Worm (Caenorhabditis elegans) whole organism, L1 larva: Measurements from ENCODE around the gene nhr-52.
A peak's percentile ranks its signal among the peaks of the same experiment; 100 is the strongest.

ENCODE experiments used
- C04F5.9 ChIP-seq: sonication (generic microtip); optimal IDR thresholded peaks from 2 replicates; lab custom pipeline; 2016; ENCODE audit warnings: missing genetic modification characterization, missing compliant biosample characterization
- C16A3.4 ChIP-seq: fragments of 150-350 bp; optimal IDR thresholded peaks from 2 replicates; lab custom pipeline; 2014; ENCODE audit warnings: missing biosample characterization, missing genetic modification characterization
- C34B4.2 ChIP-seq: sonication (generic microtip); optimal IDR thresholded peaks from 2 replicates; lab custom pipeline; 2017; ENCODE audit warnings: mild to moderate bottlenecking, missing genetic modification characterization, missing compliant biosample characterization
- blmp-1 ChIP-seq: fragments of 150-350 bp; optimal IDR thresholded peaks from 2 replicates; lab custom pipeline; 2014; ENCODE audit warnings: missing biosample characterization, missing genetic modification characterization
- ceh-8 ChIP-seq: fragments of 200-800 bp; sonication (Bioruptor generic); optimal IDR thresholded peaks from 2 replicates; lab custom pipeline; 2018; ENCODE audit warnings: mild to moderate bottlenecking, missing genetic modification characterization, moderate library complexity, missing compliant biosample characterization
- ceh-82 ChIP-seq, 3 experiments: fragments of 150-350 bp in 1 of 3; sonication (generic microtip) in 2 of 3; optimal IDR thresholded peaks; 2 replicates each; lab custom pipeline; 2014 to 2017; ENCODE audit warnings: missing biosample characterization in 3 of 3, missing genetic modification characterization in 3 of 3
- ceh-90 ChIP-seq: sonication (generic microtip); optimal IDR thresholded peaks from 2 replicates; lab custom pipeline; 2016; ENCODE audit warnings: missing genetic modification characterization, missing compliant biosample characterization
- ces-1 ChIP-seq: fragments of 150-350 bp; optimal IDR thresholded peaks from 2 replicates; lab custom pipeline; 2014; ENCODE audit warnings: missing biosample characterization, missing genetic modification reagents, missing genetic modification characterization
- dpl-1 ChIP-seq, 3 experiments: fragments of 150-350 bp in 2 of 3; sonication (generic microtip) in 1 of 3; optimal IDR thresholded peaks; 2 replicates each; lab custom pipeline; 2014 to 2017; ENCODE audit warnings: missing biosample characterization in 3 of 3, missing genetic modification characterization in 3 of 3, missing genetic modification reagents in 3 of 3
- dsc-1 ChIP-seq: sonication (generic microtip); optimal IDR thresholded peaks from 2 replicates; lab custom pipeline; 2016; ENCODE audit warnings: mild to moderate bottlenecking, missing genetic modification characterization, missing compliant biosample characterization
- efl-1 ChIP-seq, 4 experiments: fragments of 150-350 bp; optimal IDR thresholded peaks in 3 of 4; peaks in 1 of 4; 1 replicate in 1 of 4; 2 replicates in 3 of 4; lab custom pipeline; 2014; ENCODE audit warnings: missing biosample characterization in 2 of 4, missing genetic modification characterization in 2 of 4, missing genetic modification reagents in 2 of 4
- egl-27 ChIP-seq, 2 experiments: fragments of 150-350 bp in 1 of 2; sonication (generic microtip); optimal IDR thresholded peaks; 3 replicates each; lab custom pipeline; 2017 to 2018; ENCODE audit warnings: missing biosample characterization in 2 of 2, missing genetic modification characterization in 2 of 2, missing genetic modification reagents in 2 of 2
- elt-2 ChIP-seq: sonication (generic microtip); optimal IDR thresholded peaks from 2 replicates; lab custom pipeline; 2016; ENCODE audit warnings: missing genetic modification characterization, mild to moderate bottlenecking, inconsistent platforms, missing compliant biosample characterization, missing genetic modification reagents
- elt-3 ChIP-seq, 6 experiments: fragments of 150-350 bp in 1 of 6; sonication (generic microtip); optimal IDR thresholded peaks; 2 replicates each; lab custom pipeline; 2017 to 2018; ENCODE audit warnings: missing biosample characterization in 6 of 6, missing genetic modification characterization in 6 of 6, inconsistent platforms in 1 of 6
- fkh-4 ChIP-seq: sonication (generic microtip); optimal IDR thresholded peaks from 2 replicates; lab custom pipeline; 2016; ENCODE audit warnings: missing compliant biosample characterization, missing genetic modification characterization, borderline replicate concordance
- grh-1 ChIP-seq: fragments of 200-800 bp; sonication (Bioruptor generic); IDR thresholded peaks from 2 replicates; pipeline ENCODE4 v1.3.6; 2022; ENCODE audit warnings: missing genetic modification reagents, missing genetic modification characterization, missing compliant biosample characterization
- hpl-2 ChIP-seq: fragments of 150-350 bp; optimal IDR thresholded peaks from 2 replicates; lab custom pipeline; 2014; ENCODE audit warnings: missing biosample characterization, missing genetic modification reagents, missing genetic modification characterization
- isw-1 ChIP-seq: fragments of 200-800 bp; sonication (Bioruptor generic); IDR thresholded peaks from 2 replicates; pipeline ENCODE4 v1.3.6; 2022; ENCODE audit warnings: missing genetic modification characterization, missing compliant biosample characterization
- lin-14 ChIP-seq: fragments of 200-800 bp; sonication (Bioruptor generic); optimal IDR thresholded peaks from 2 replicates; lab custom pipeline; 2018; ENCODE audit warnings: mild to moderate bottlenecking, missing genetic modification characterization, moderate library complexity, missing compliant biosample characterization
- lin-35 ChIP-seq, 2 experiments: fragments of 150-350 bp; optimal IDR thresholded peaks; 2 replicates each; lab custom pipeline; 2014; ENCODE audit warnings: missing biosample characterization in 2 of 2, missing genetic modification characterization in 2 of 2, missing genetic modification reagents in 2 of 2
- lin-39 ChIP-seq: fragments of 150-350 bp; optimal IDR thresholded peaks from 2 replicates; lab custom pipeline; 2014; ENCODE audit warnings: missing biosample characterization, missing genetic modification reagents, missing genetic modification characterization
- lir-3 ChIP-seq: sonication (generic microtip); optimal IDR thresholded peaks from 2 replicates; lab custom pipeline; 2016; ENCODE audit warnings: mild to moderate bottlenecking, missing genetic modification characterization, moderate library complexity, missing compliant biosample characterization; ENCODE audit not compliant: poor library complexity
- lsy-2 ChIP-seq, 2 experiments: fragments of 150-350 bp; optimal IDR thresholded peaks; 2 replicates each; lab custom pipeline; 2014; ENCODE audit warnings: missing biosample characterization in 2 of 2, missing genetic modification characterization in 2 of 2
- mdl-1 ChIP-seq, 2 experiments: fragments of 150-350 bp; optimal IDR thresholded peaks; 2 replicates each; lab custom pipeline; 2014 to 2017; ENCODE audit warnings: missing biosample characterization in 2 of 2, missing genetic modification characterization in 2 of 2, inconsistent platforms in 1 of 2
- mef-2 ChIP-seq: fragments of 150-350 bp; optimal IDR thresholded peaks from 2 replicates; lab custom pipeline; 2014; ENCODE audit warnings: missing biosample characterization, missing genetic modification characterization
- mep-1 ChIP-seq: fragments of 150-350 bp; optimal IDR thresholded peaks from 2 replicates; lab custom pipeline; 2014; ENCODE audit warnings: missing biosample characterization, missing genetic modification characterization
- nhr-11 ChIP-seq: fragments of 150-350 bp; optimal IDR thresholded peaks from 2 replicates; lab custom pipeline; 2014; ENCODE audit warnings: missing biosample characterization, missing genetic modification characterization
- nhr-12 ChIP-seq: sonication (generic microtip); optimal IDR thresholded peaks from 2 replicates; lab custom pipeline; 2017; ENCODE audit warnings: missing biosample characterization, missing genetic modification characterization
- nhr-20 ChIP-seq: sonication (generic microtip); optimal IDR thresholded peaks from 2 replicates; lab custom pipeline; 2016; ENCODE audit warnings: mild to moderate bottlenecking, missing genetic modification characterization, missing compliant biosample characterization
- nhr-237 ChIP-seq: fragments of 150-350 bp; optimal IDR thresholded peaks from 2 replicates; lab custom pipeline; 2014; ENCODE audit warnings: missing biosample characterization, missing genetic modification characterization
- nhr-71 ChIP-seq: sonication (generic microtip); optimal IDR thresholded peaks from 2 replicates; lab custom pipeline; 2016; ENCODE audit warnings: mild to moderate bottlenecking, missing genetic modification characterization, moderate library complexity, missing compliant biosample characterization
- nhr-77 ChIP-seq: fragments of 150-350 bp; optimal IDR thresholded peaks from 2 replicates; lab custom pipeline; 2014; ENCODE audit warnings: missing biosample characterization, missing genetic modification characterization
- nhr-85 ChIP-seq: sonication (generic microtip); peaks from one replicate; lab custom pipeline; 2016; ENCODE audit warnings: missing genetic modification characterization, inconsistent platforms, missing compliant biosample characterization
- nhr-90 ChIP-seq: sonication (generic microtip); optimal IDR thresholded peaks from 2 replicates; lab custom pipeline; 2016; ENCODE audit warnings: mild to moderate bottlenecking, missing genetic modification characterization, missing compliant biosample characterization; ENCODE audit not compliant: poor library complexity
- pag-3 ChIP-seq: sonication (generic microtip); optimal IDR thresholded peaks from 2 replicates; lab custom pipeline; 2017; ENCODE audit warnings: missing genetic modification characterization, mild to moderate bottlenecking, missing compliant biosample characterization, antibody characterized with exemption, borderline replicate concordance; ENCODE audit not compliant: insufficient read depth
- pqm-1 ChIP-seq: sonication (generic microtip); optimal IDR thresholded peaks from 3 replicates; lab custom pipeline; 2017; ENCODE audit warnings: missing biosample characterization, missing genetic modification characterization
- rnt-1 ChIP-seq: sonication (generic microtip); optimal IDR thresholded peaks from 2 replicates; lab custom pipeline; 2016; ENCODE audit warnings: mild to moderate bottlenecking, missing genetic modification characterization, moderate library complexity, missing compliant biosample characterization
- skn-1 ChIP-seq: fragments of 150-350 bp; optimal IDR thresholded peaks from 2 replicates; lab custom pipeline; 2014; ENCODE audit warnings: missing biosample characterization, missing genetic modification characterization
- snu-23 ChIP-seq: sonication (generic microtip); optimal IDR thresholded peaks from 2 replicates; lab custom pipeline; 2016; ENCODE audit warnings: missing genetic modification characterization, missing compliant biosample characterization
- swsn-7 ChIP-seq: sonication (generic microtip); optimal IDR thresholded peaks from 2 replicates; lab custom pipeline; 2016; ENCODE audit warnings: missing genetic modification characterization, missing compliant biosample characterization
- tbx-2 ChIP-seq: sonication (generic microtip); optimal IDR thresholded peaks from 2 replicates; lab custom pipeline; 2016; ENCODE audit warnings: missing genetic modification characterization, missing compliant biosample characterization
- zag-1 ChIP-seq: fragments of 150-350 bp; optimal IDR thresholded peaks from 2 replicates; lab custom pipeline; 2014; ENCODE audit warnings: missing biosample characterization, missing genetic modification characterization

The nhr-52 gene

ce11 chrV:15664053-15664661 lies 13.2 kb upstream of the nhr-52 start:
- TF ChIP-seq hpl-2 (GFP tag; lab: Kevin White, UChicago): no peak
- TF ChIP-seq efl-1 (optimal IDR thresholded peaks at IDR 0.05; lab: Kevin White, UChicago): peak; percentile 29 to 37
- TF ChIP-seq efl-1 (GFP tag; optimal IDR thresholded peaks at IDR 0.05 in 1 of 2; lab: Kevin White, UChicago): peak; percentile 11 to 84
- TF ChIP-seq skn-1: peak; percentile 12
- TF ChIP-seq lin-14 (GFP tag; lab: Kevin White, UChicago): peak; percentile 83
- TF ChIP-seq C16A3.4: peak; percentile 47
- TF ChIP-seq lsy-2 (tag; optimal IDR thresholded peaks at IDR 0.05; lab: Kevin White, UChicago): peak; percentile 55 to 71
- no peak for TF ChIP-seq mef-2 (tag; lab: Kevin White, UChicago)
- peak; percentile 95 for TF ChIP-seq blmp-1 (tag; lab: Kevin White, UChicago)
- TF ChIP-seq dsc-1 (tag; lab: Kevin White, UChicago): no peak
- TF ChIP-seq nhr-85 (tag; lab: Kevin White, UChicago): peak; percentile 89
- peak; percentile 50 for TF ChIP-seq nhr-77 (tag; lab: Kevin White, UChicago)
- TF ChIP-seq ceh-8 (GFP tag; lab: Kevin White, UChicago): no peak
- peak in 1 of 2 experiments; percentile 11 for TF ChIP-seq egl-27 (tag; optimal IDR thresholded peaks at IDR 0.05; lab: Kevin White, UChicago)
- peak; percentile 20 for TF ChIP-seq tbx-2 (tag; lab: Kevin White, UChicago)
- TF ChIP-seq lin-35 (GFP tag; optimal IDR thresholded peaks at IDR 0.05; lab: Kevin White, UChicago): peak; percentile 7 to 58
- TF ChIP-seq mep-1 (tag; lab: Kevin White, UChicago): peak; percentile 59
- peak; percentile 15 for TF ChIP-seq elt-2 (tag; lab: Kevin White, UChicago)
- peak in 1 of 3 experiments; percentile 24 for TF ChIP-seq ceh-82 (tag; optimal IDR thresholded peaks at IDR 0.05; lab: Kevin White, UChicago)
- no peak for TF ChIP-seq C34B4.2
- peak; percentile 67 for TF ChIP-seq nhr-71 (tag; lab: Kevin White, UChicago)
- TF ChIP-seq mdl-1 (tag; optimal IDR thresholded peaks at IDR 0.05; lab: Kevin White, UChicago): peak in 1 of 2 experiments; percentile 62
- peak; percentile 76 for TF ChIP-seq pag-3
- peak; percentile 2 to 23 (median 5) for TF ChIP-seq dpl-1 (GFP tag; optimal IDR thresholded peaks at IDR 0.05; lab: Kevin White, UChicago)
- no peak for TF ChIP-seq C04F5.9 (tag; lab: Kevin White, UChicago)
- TF ChIP-seq rnt-1: peak; percentile 58
- TF ChIP-seq nhr-11 (tag; lab: Kevin White, UChicago): no peak
- TF ChIP-seq grh-1 (GFP tag; lab: Robert Waterston, UW): peak; percentile 72
- TF ChIP-seq elt-3 (tag; optimal IDR thresholded peaks at IDR 0.05; lab: Kevin White, UChicago): peak in 3 of 6 experiments; percentile 41 to 63 (median 59)
- peak; percentile 16 for TF ChIP-seq swsn-7 (tag; lab: Kevin White, UChicago)
- peak; percentile 81 for TF ChIP-seq nhr-20 (tag; lab: Kevin White, UChicago)
- TF ChIP-seq snu-23 (GFP tag; lab: Kevin White, UChicago): peak; percentile 62
- TF ChIP-seq ceh-90 (tag; lab: Kevin White, UChicago): no peak

ce11 chrV:15666718-15667117 lies 10.6 kb upstream of the nhr-52 start:
- TF ChIP-seq elt-2 (tag; lab: Kevin White, UChicago): peak; percentile 98
- no peak for TF ChIP-seq lir-3 (tag; lab: Kevin White, UChicago)
- TF ChIP-seq blmp-1 (tag; lab: Kevin White, UChicago): peak; percentile 46
- TF ChIP-seq grh-1 (GFP tag; lab: Robert Waterston, UW): no peak
- TF ChIP-seq skn-1: no peak
- TF ChIP-seq lin-14 (GFP tag; lab: Kevin White, UChicago): no peak
- TF ChIP-seq nhr-12: no peak
- no peak for TF ChIP-seq nhr-11 (tag; lab: Kevin White, UChicago)
- TF ChIP-seq mdl-1 (tag; optimal IDR thresholded peaks at IDR 0.05; lab: Kevin White, UChicago): peak in 1 of 2 experiments; percentile 61
- no peak for TF ChIP-seq isw-1 (GFP tag; lab: Robert Waterston, UW)
- TF ChIP-seq nhr-237 (tag; lab: Kevin White, UChicago): no peak
- no peak for TF ChIP-seq zag-1 (tag; lab: Kevin White, UChicago)
- TF ChIP-seq nhr-20 (tag; lab: Kevin White, UChicago): peak; percentile 62
- TF ChIP-seq nhr-71 (tag; lab: Kevin White, UChicago): no peak
- TF ChIP-seq lin-35 (GFP tag; optimal IDR thresholded peaks at IDR 0.05; lab: Kevin White, UChicago): peak in 1 of 2 experiments; percentile 58
- peak; percentile 13 for TF ChIP-seq pqm-1 (tag; lab: Kevin White, UChicago)
- TF ChIP-seq C34B4.2: no peak
- TF ChIP-seq nhr-90 (tag; lab: Kevin White, UChicago): peak; percentile 63
- TF ChIP-seq lin-39 (tag; lab: Kevin White, UChicago): no peak
- TF ChIP-seq ces-1: no peak
- TF ChIP-seq ceh-8 (GFP tag; lab: Kevin White, UChicago): no peak
- no peak for TF ChIP-seq fkh-4
